Fruit fly (Drosophila melanogaster): ENCODE data around the gene Bka.

DNA sequence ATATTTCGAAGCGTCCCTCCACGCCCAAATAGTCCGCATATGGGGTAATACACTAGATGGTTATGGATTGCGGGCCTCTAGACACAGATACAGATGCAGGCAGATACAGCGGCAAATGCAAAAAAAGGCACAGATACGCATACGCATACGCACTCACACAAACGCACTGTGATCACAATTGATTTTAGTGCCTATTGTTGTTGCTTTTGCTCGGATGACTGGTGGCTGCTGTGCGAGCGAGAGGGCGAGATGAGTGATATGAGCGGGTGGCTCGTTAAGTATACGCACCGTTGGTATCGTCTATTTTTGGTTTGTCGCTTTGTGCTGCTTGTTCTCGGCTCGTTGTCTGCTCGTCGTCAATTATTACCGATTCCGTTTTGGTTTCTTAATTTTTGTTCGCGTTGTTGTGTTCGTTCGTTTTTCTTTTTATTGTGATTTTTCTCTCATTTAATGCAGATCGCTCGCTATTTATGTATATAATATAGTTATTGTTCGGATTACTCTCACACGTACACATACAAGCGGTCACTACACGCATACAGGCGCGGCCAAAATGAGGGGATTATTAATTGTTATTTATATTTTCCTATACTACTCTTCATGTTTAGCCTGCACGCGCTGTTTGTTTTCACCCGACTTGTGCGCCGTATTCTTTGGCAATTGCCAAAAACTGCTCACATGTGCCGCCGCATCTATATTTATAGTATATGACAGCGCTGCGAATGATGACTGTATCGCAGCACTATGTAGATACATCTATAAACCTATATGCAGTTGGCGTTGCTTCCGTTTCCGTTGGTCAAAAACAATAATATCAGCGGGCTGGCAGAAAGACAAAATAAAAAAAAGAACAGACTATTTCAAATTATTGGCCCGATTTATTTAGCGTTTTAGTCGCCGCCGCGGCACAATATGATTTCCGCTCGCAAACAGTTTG lies 12.5 kb downstream of the Bka start:
- TF ChIP-seq CG5953 (GFP tag; IDR thresholded peaks at IDR 0.05) (no peak), Atf-2 (GFP tag; optimal IDR thresholded peaks at IDR 0.05) (no peak), mld (GFP tag; IDR thresholded peaks at IDR 0.05; ENCODE audit: partially characterized antibody) (no peak), her (GFP tag; optimal IDR thresholded peaks at IDR 0.05) (no peak), CG6791 (GFP tag; IDR thresholded peaks at IDR 0.05; ENCODE audit: partially characterized antibody) (no peak), cad (GFP tag; optimal IDR thresholded peaks at IDR 0.05) (no peak), Gug (GFP tag; IDR thresholded peaks at IDR 0.05) (no peak), eyg (GFP tag; optimal IDR thresholded peaks at IDR 0.05) (no peak), gcm (GFP tag; optimal IDR thresholded peaks at IDR 0.05) (peak; percentile 9), Xbp1 (GFP tag; optimal IDR thresholded peaks at IDR 0.05) (no peak), B-H1 (GFP tag; IDR thresholded peaks at IDR 0.05) (no peak), ash1 (GFP tag; optimal IDR thresholded peaks at IDR 0.05) (no peak), CG8290 (GFP tag; optimal IDR thresholded peaks at IDR 0.05) (no peak), CG8290 (tag; optimal IDR thresholded peaks at IDR 0.05) (peak in 1 of 2 experiments; percentile 56), Abd-B (GFP tag; optimal IDR thresholded peaks at IDR 0.05) (no peak)
